ENCODE assay signal across 5 worm cellular contexts in genomic region chrV:6462606-6463005, ce11.
TF ChIP-seq lines count a peak whose summit lies in the region.

No protein-coding gene starts in this region.

TF ChIP-seq in whole organism, L1 larva, 84 proteins besides CTCF, POLR2A, EP300 and RAD21 (continues in another document):
- TF ChIP-seq efl-1 (optimal IDR thresholded peaks at IDR 0.05; lab: Kevin White, UChicago) (no peak), efl-1 (GFP tag; optimal IDR thresholded peaks at IDR 0.05 in 1 of 2; lab: Kevin White, UChicago) (no peak), nhr-47 (tag; optimal IDR thresholded peaks at IDR 0.05; lab: Kevin White, UChicago) (no peak), snpc-4 (tag; optimal IDR thresholded peaks at IDR 0.05; lab: Kevin White, UChicago) (no peak), unc-86 (tag; optimal IDR thresholded peaks at IDR 0.05; lab: Kevin White, UChicago) (no peak), lin-14 (GFP tag; optimal IDR thresholded peaks at IDR 0.05; lab: Kevin White, UChicago) (peak; percentile 33), mef-2 (tag; optimal IDR thresholded peaks at IDR 0.05; lab: Kevin White, UChicago) (no peak), dsc-1 (tag; optimal IDR thresholded peaks at IDR 0.05; lab: Kevin White, UChicago) (no peak), fkh-4 (tag; optimal IDR thresholded peaks at IDR 0.05; lab: Kevin White, UChicago; ENCODE audit: borderline replicate concordance) (no peak), ceh-88 (GFP tag; IDR thresholded peaks at IDR 0.05; lab: Robert Waterston, UW) (no peak), sox-4 (tag; optimal IDR thresholded peaks at IDR 0.05; lab: Kevin White, UChicago) (no peak), hlh-17 (GFP tag; optimal IDR thresholded peaks at IDR 0.05; lab: Kevin White, UChicago; ENCODE audit: borderline replicate concordance) (no peak), ztf-11 (tag; optimal IDR thresholded peaks at IDR 0.05; lab: Kevin White, UChicago) (no peak), swsn-7 (tag; optimal IDR thresholded peaks at IDR 0.05; lab: Kevin White, UChicago) (no peak), sptf-1 (tag; optimal IDR thresholded peaks at IDR 0.05; lab: Kevin White, UChicago) (no peak), lin-35 (GFP tag; optimal IDR thresholded peaks at IDR 0.05; lab: Kevin White, UChicago) (peak in 1 of 2 experiments; percentile 64), nhr-71 (tag; optimal IDR thresholded peaks at IDR 0.05; lab: Kevin White, UChicago) (no peak), vab-15 (tag; optimal IDR thresholded peaks at IDR 0.05; lab: Kevin White, UChicago) (peak; percentile 13), zag-1 (tag; optimal IDR thresholded peaks at IDR 0.05; lab: Kevin White, UChicago) (no peak)

TF ChIP-seq in whole organism, L2 larva, 48 proteins besides CTCF, POLR2A, EP300 and RAD21:
- TF ChIP-seq nhr-129 (tag; optimal IDR thresholded peaks at IDR 0.05; lab: Kevin White, UChicago) (peak; percentile 15), fos-1 (tag; optimal IDR thresholded peaks at IDR 0.05; lab: Kevin White, UChicago) (peak; percentile 23), Y55F3AM.14 (GFP tag; optimal IDR thresholded peaks at IDR 0.05; lab: Kevin White, UChicago) (no peak), aly-2 (tag; optimal IDR thresholded peaks at IDR 0.05; lab: Kevin White, UChicago) (no peak), peb-1 (tag; optimal IDR thresholded peaks at IDR 0.05; lab: Kevin White, UChicago) (no peak), crh-2 (tag; optimal IDR thresholded peaks at IDR 0.05; lab: Kevin White, UChicago) (peak; percentile 61), sma-9 (GFP tag; optimal IDR thresholded peaks at IDR 0.05; lab: Kevin White, UChicago) (peak; percentile 36), sma-9 (tag; optimal IDR thresholded peaks at IDR 0.05; lab: Kevin White, UChicago) (no peak), mbf-1 (tag; optimal IDR thresholded peaks at IDR 0.05; lab: Kevin White, UChicago) (no peak), nhr-11 (tag; optimal IDR thresholded peaks at IDR 0.05; lab: Kevin White, UChicago) (no peak), blmp-1 (tag; optimal IDR thresholded peaks at IDR 0.05; lab: Kevin White, UChicago; ENCODE audit: insufficient read depth) (no peak), nhr-21 (tag; optimal IDR thresholded peaks at IDR 0.05; lab: Kevin White, UChicago) (no peak)

TF ChIP-seq in whole organism, L3 larva, 47 proteins besides CTCF, POLR2A, EP300 and RAD21:
- no peak for TF ChIP-seq nhr-12 (tag; optimal IDR thresholded peaks at IDR 0.05; lab: Kevin White, UChicago)
- no peak for TF ChIP-seq egl-5 (tag; optimal IDR thresholded peaks at IDR 0.05; lab: Kevin White, UChicago)
- TF ChIP-seq pha-4 (tag; optimal IDR thresholded peaks at IDR 0.05; lab: Kevin White, UChicago): peak; percentile 14
- TF ChIP-seq nhr-28 (tag; optimal IDR thresholded peaks at IDR 0.05; lab: Kevin White, UChicago): no peak
- no peak for TF ChIP-seq R02D3.7 (tag; optimal IDR thresholded peaks at IDR 0.05; lab: Kevin White, UChicago)
- no peak for TF ChIP-seq mml-1 (tag; optimal IDR thresholded peaks at IDR 0.05; lab: Kevin White, UChicago)
- peak; percentile 63 for TF ChIP-seq elt-2 (tag; optimal IDR thresholded peaks at IDR 0.05; lab: Kevin White, UChicago)

TF ChIP-seq in whole organism, L4 larva, 104 proteins besides CTCF, POLR2A, EP300 and RAD21 (continues in another document):
- TF ChIP-seq hlh-11 (tag; optimal IDR thresholded peaks at IDR 0.05; lab: Kevin White, UChicago): peak; percentile 51
- no peak for TF ChIP-seq cey-2 (tag; optimal IDR thresholded peaks at IDR 0.05; lab: Kevin White, UChicago; ENCODE audit: borderline replicate concordance, insufficient read depth)
- TF ChIP-seq nhr-111 (GFP tag; optimal IDR thresholded peaks at IDR 0.05; lab: Kevin White, UChicago): no peak
- TF ChIP-seq mxl-3 (GFP tag; optimal IDR thresholded peaks at IDR 0.05; lab: Kevin White, UChicago): no peak
- TF ChIP-seq lin-15B (tag; optimal IDR thresholded peaks at IDR 0.05; lab: Kevin White, UChicago): no peak
- TF ChIP-seq nhr-28 (tag; optimal IDR thresholded peaks at IDR 0.05; lab: Kevin White, UChicago): peak; percentile 76
- TF ChIP-seq nhr-41 (GFP tag; IDR thresholded peaks at IDR 0.05; lab: Robert Waterston, UW): no peak
- peak; percentile 27 for TF ChIP-seq dve-1 (tag; optimal IDR thresholded peaks at IDR 0.05; lab: Kevin White, UChicago; ENCODE audit: insufficient read depth)
- TF ChIP-seq spr-1 (tag; optimal IDR thresholded peaks at IDR 0.05; lab: Kevin White, UChicago): no peak
- no peak for TF ChIP-seq Y5F2A.4 (GFP tag; optimal IDR thresholded peaks at IDR 0.05; lab: Kevin White, UChicago)
- no peak for TF ChIP-seq gei-8 (GFP tag; optimal IDR thresholded peaks at IDR 0.05; lab: Kevin White, UChicago)
- no peak for TF ChIP-seq daf-19 (GFP tag; conservative IDR thresholded peaks at IDR 0.05; lab: Robert Waterston, UW)
- no peak for TF ChIP-seq lir-3 (tag; optimal IDR thresholded peaks at IDR 0.05; lab: Kevin White, UChicago)
- TF ChIP-seq dmd-9 (GFP tag; IDR thresholded peaks at IDR 0.05; lab: Robert Waterston, UW): no peak
- TF ChIP-seq unc-39 (tag; optimal IDR thresholded peaks at IDR 0.05; lab: Kevin White, UChicago): no peak
- TF ChIP-seq dmd-6 (GFP tag; IDR thresholded peaks at IDR 0.05; lab: Robert Waterston, UW): peak; percentile 32; the same call in 1 of the 2 replicates
- TF ChIP-seq mes-2 (tag; optimal IDR thresholded peaks at IDR 0.05; lab: Kevin White, UChicago; ENCODE audit: poor library complexity, severe bottlenecking): no peak
- TF ChIP-seq php-3 (GFP tag; IDR thresholded peaks at IDR 0.05; lab: Robert Waterston, UW): 0 out of 2 replicates have a peak, but pooled peaks have one; percentile 31
- no peak for TF ChIP-seq nhr-10 (tag; optimal IDR thresholded peaks at IDR 0.05; lab: Kevin White, UChicago)
- no peak for TF ChIP-seq aly-2 (tag; optimal IDR thresholded peaks at IDR 0.05; lab: Kevin White, UChicago)
- TF ChIP-seq lsy-2 (tag; optimal IDR thresholded peaks at IDR 0.05; lab: Kevin White, UChicago): no peak
- TF ChIP-seq ztf-7 (tag; optimal IDR thresholded peaks at IDR 0.05; lab: Kevin White, UChicago): no peak
- TF ChIP-seq snpc-4 (tag; optimal IDR thresholded peaks at IDR 0.05; lab: Kevin White, UChicago): no peak
- TF ChIP-seq F44E2.7 (GFP tag; IDR thresholded peaks at IDR 0.05; lab: Robert Waterston, UW): no peak
- TF ChIP-seq ZK337.2 (GFP tag; IDR thresholded peaks at IDR 0.05; lab: Robert Waterston, UW): no peak
- no peak for TF ChIP-seq nhr-25 (tag; optimal IDR thresholded peaks at IDR 0.05; lab: Kevin White, UChicago; ENCODE audit: borderline replicate concordance, insufficient read depth)
- TF ChIP-seq ztf-11 (tag; optimal IDR thresholded peaks at IDR 0.05; lab: Kevin White, UChicago): no peak
- no peak for TF ChIP-seq lin-39 (tag; optimal IDR thresholded peaks at IDR 0.05; lab: Kevin White, UChicago)
- no peak for TF ChIP-seq ces-1 (GFP tag; optimal IDR thresholded peaks at IDR 0.05; lab: Kevin White, UChicago)
- TF ChIP-seq lin-1 (GFP tag; IDR thresholded peaks at IDR 0.05; lab: Robert Waterston, UW): no peak

TF ChIP-seq in whole organism, young adult, 124 proteins besides CTCF, POLR2A, EP300 and RAD21:
- TF ChIP-seq hmg-1.2 (GFP tag; IDR thresholded peaks at IDR 0.05; lab: Robert Waterston, UW) (peak; percentile 22; the same call in 1 of the 2 replicates), nhr-80 (tag; optimal IDR thresholded peaks at IDR 0.05; lab: Kevin White, UChicago) (peak; percentile 48), chd-7 (tag; optimal IDR thresholded peaks at IDR 0.05; lab: Kevin White, UChicago) (no peak), lin-40 (tag; optimal IDR thresholded peaks at IDR 0.05; lab: Kevin White, UChicago) (peak; percentile 7), mxl-1 (tag; optimal IDR thresholded peaks at IDR 0.05; lab: Kevin White, UChicago) (no peak), attf-5 (GFP tag; optimal IDR thresholded peaks at IDR 0.05; lab: Kevin White, UChicago) (peak; percentile 30)
